Fruit fly (Drosophila melanogaster): ENCODE measurements around the gene twy.

The twy gene

DNA sequence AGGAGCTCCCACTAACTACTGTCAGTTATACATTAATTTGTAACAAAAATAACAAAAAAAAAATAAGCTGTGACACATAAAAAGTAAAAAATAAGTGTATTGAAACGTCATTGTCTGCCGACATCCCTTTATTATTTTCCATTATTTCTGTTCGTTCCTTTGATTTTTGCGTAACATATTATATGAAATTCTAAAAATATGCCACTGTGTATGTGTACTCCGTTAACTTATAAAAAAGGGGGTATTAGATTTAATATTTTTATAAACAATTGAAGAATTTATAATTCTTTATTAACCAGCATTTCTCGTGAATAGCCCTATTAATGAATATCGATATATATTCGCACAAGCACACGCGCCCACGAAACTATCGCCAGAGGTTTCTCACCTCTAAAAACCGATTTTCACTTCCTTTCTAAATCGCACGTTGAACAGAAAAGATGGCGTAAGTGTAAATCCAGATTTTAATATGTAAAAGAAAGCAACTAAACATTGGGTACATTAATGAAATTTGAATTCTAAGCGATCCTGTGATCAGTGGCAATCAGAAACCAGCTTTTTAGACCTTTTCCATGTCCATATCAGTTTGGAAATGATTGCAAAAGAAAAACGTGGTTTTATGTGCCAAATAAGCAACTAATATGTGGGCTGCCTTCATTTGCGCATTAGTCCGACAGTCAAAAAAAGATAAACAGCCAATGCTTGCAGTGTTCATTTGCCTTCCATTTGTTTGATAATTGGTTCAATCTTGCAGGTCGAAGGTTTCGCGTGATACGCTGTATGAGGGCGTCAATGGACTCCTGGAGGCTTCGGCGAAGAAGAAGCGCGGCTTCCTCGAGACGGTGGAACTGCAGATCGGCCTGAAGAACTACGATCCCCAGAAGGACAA is 29.6 kb upstream of the twy start, which contains the start of gene RpL10Ab (continued):
- TF ChIP-seq sisA (GFP tag; IDR thresholded peaks at IDR 0.05) (peak; percentile 72), Blimp-1 (GFP tag; optimal IDR thresholded peaks at IDR 0.05) (peak; percentile 65), CG31441 (GFP tag; IDR thresholded peaks at IDR 0.05) (peak; percentile 80), Atf-2 (GFP tag; optimal IDR thresholded peaks at IDR 0.05) (peak; percentile 10), Ravus (GFP tag; IDR thresholded peaks at IDR 0.05) (no peak), Hand (GFP tag; optimal IDR thresholded peaks at IDR 0.05) (no peak), CHES-1-like (GFP tag; optimal IDR thresholded peaks at IDR 0.05) (peak; percentile 2), Meics (GFP tag; optimal IDR thresholded peaks at IDR 0.05) (peak; percentile 67), CG12236 (GFP tag; optimal IDR thresholded peaks at IDR 0.05) (no peak), Eip74EF (GFP tag; optimal IDR thresholded peaks at IDR 0.05) (no peak), Max (GFP tag; optimal IDR thresholded peaks at IDR 0.05) (peak; percentile 29), sob (GFP tag; IDR thresholded peaks at IDR 0.05) (peak; percentile 66), grau (tag; optimal IDR thresholded peaks at IDR 0.05) (peak; percentile 48), CG30403 (GFP tag; optimal IDR thresholded peaks at IDR 0.05) (peak; percentile 83), CG17186 (GFP tag; optimal IDR thresholded peaks at IDR 0.05) (peak; percentile 45)

DNA sequence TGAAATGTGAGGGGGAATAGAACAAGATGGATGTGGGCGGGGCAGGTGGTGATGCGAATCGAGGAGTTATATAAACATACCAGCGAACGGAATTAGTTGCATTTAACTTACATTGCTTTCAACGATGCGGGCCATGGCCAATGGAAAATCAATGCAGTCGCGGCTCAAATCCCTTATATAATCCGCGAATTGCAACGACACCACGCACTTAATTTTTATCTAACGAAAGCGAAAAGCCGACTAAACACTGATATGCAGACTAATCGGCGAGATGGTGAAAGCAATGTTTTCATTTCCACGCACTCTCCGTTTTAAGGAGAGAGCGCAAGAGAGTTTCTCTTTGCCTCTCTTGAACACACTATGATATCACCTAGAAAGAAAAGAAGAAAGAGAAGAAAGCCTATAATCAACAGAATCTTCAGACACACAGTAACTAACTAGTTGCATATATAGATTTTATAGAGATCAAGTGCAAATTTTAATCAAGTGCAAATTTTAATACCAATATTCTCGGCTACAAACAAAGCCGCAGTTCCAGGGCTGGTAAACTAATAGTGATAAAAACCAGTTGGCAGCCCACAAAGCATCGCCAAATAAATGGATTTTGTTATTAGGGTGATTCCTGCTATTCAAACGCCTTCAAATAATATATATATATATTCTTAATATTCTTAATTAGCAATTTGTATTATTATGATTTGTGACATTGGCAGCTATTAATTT is 28.8 kb upstream of the twy start, which contains the start of the genes CG11597 and CG5946:
TSS of gene CG11597 (minus strand) at position 553 of the 723 bp plus-strand sequence.
TSS of gene CG5946 (minus strand) at position 553 of the 723 bp plus-strand sequence.
- TF ChIP-seq CG12391 (tag; optimal IDR thresholded peaks at IDR 0.05) (peak; percentile 60), Bgb (GFP tag; IDR thresholded peaks at IDR 0.05; ENCODE audit: partially characterized antibody) (peak; percentile 20; the same call in 1 of the 2 replicates), zfh1 (GFP tag; IDR thresholded peaks at IDR 0.05) (0 out of 3 replicates have a peak, but pooled peaks have one; percentile 49), dan (GFP tag; IDR thresholded peaks at IDR 0.05) (no peak), sd (tag; optimal IDR thresholded peaks at IDR 0.05) (peak; percentile 4), Kr (GFP tag; optimal IDR thresholded peaks at IDR 0.05) (no peak), slbo (GFP tag; IDR thresholded peaks at IDR 0.05) (peak; percentile 60), D (optimal IDR thresholded peaks at IDR 0.05) (no peak), D (GFP tag; optimal IDR thresholded peaks at IDR 0.05) (no peak), ara (GFP tag; IDR thresholded peaks at IDR 0.05) (no peak), CG14441 (GFP tag; IDR thresholded peaks at IDR 0.05) (no peak), tup (GFP tag; optimal IDR thresholded peaks at IDR 0.05) (no peak), CG34376 (GFP tag; optimal IDR thresholded peaks at IDR 0.05) (peak; percentile 6), Nf-YA (GFP tag; IDR thresholded peaks at IDR 0.05) (no peak), CG10366 (GFP tag; IDR thresholded peaks at IDR 0.05) (peak; percentile 33; the same call in 1 of the 2 replicates), Awh (GFP tag; IDR thresholded peaks at IDR 0.05) (0 out of 2 replicates have a peak, but pooled peaks have one; percentile 6), Oaz (GFP tag; IDR thresholded peaks at IDR 0.05) (no peak), Trl (optimal IDR thresholded peaks at IDR 0.05) (peak; percentile 90 to 92), Trl (GFP tag; optimal IDR thresholded peaks at IDR 0.05) (no peak), amos (GFP tag; IDR thresholded peaks at IDR 0.05; ENCODE audit: partially characterized antibody) (peak; percentile 61), CG9609 (GFP tag; optimal IDR thresholded peaks at IDR 0.05) (no peak), CG15479 (GFP tag; optimal IDR thresholded peaks at IDR 0.05) (no peak), bbx (GFP tag; IDR thresholded peaks at IDR 0.05; ENCODE audit: partially characterized antibody) (peak; percentile 50), pros (GFP tag; optimal IDR thresholded peaks at IDR 0.05) (peak; percentile 2), lbe (GFP tag; optimal IDR thresholded peaks at IDR 0.05) (peak; percentile 7), Blimp-1 (GFP tag; optimal IDR thresholded peaks at IDR 0.05) (peak; percentile 76), otp (GFP tag; IDR thresholded peaks at IDR 0.05) (no peak), CG11560 (tag; IDR thresholded peaks at IDR 0.05) (no peak), CG13287 (GFP tag; IDR thresholded peaks at IDR 0.05; ENCODE audit: partially characterized antibody) (peak; percentile 32), chinmo (GFP tag; IDR thresholded peaks at IDR 0.05; ENCODE audit: partially characterized antibody) (peak; percentile 8; the same call in 1 of the 4 replicates), tll (GFP tag; optimal IDR thresholded peaks at IDR 0.05) (no peak), jigr1 (GFP tag; IDR thresholded peaks at IDR 0.05) (no peak)
